Worm (Caenorhabditis elegans): ENCODE results near the gene F40G9.6.

The F40G9.6 gene

DNA sequence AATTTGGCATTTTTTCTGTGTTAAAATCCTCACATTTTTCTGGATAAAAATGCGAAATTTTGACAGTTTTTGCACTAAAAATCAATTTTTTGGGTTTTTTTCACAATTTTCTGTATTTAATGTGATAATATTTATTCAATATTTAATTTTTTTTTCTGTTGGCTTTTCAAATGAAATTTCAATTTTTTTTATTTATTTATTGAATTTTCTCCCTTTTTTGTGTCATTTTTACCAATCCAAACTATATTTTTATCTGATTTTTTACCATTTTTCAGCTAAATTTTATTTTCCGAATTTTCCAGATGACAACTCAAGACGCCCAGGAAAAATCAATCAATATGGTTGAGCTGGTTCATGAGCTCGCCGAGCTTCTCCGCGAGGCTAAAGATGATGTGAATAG, 14.8 kb downstream of the F40G9.6 start, which contains the start of gene F40G9.17:
Gene F40G9.17 (plus strand): TSS at position 301 of the 400 bp plus-strand sequence.
- no peak for TF ChIP-seq unc-62 (GFP tag; optimal IDR thresholded peaks at IDR 0.05)

DNA sequence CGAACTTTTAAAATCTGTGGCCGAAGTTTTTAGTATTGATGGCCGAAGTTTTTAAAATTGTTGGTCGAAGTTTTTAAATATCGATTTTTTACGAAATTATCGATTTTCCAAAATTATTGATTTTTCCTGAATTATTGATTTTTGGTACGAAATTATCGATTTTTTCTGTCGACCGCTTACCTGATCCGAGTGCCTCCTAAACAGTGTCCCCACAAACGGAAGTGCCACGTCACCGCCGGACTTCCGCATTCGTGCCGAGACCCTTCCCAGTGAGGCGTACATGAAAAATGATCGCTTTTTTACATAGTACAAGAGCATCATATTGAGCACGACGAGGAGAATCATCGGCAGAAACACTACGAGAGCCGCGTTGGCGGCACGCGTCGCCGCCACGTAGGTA, 24.6 kb downstream of the F40G9.6 start:
- no peak for TF ChIP-seq unc-62 (GFP tag; optimal IDR thresholded peaks at IDR 0.05)

- TF ChIP-seq unc-62 (GFP tag; optimal IDR thresholded peaks at IDR 0.05), result no peak
Observed at ce11 chrIII:207023-207422, 27.7 kb downstream of the F40G9.6 start, which contains the start of gene W10C4.1. Gene W10C4.1 (minus strand): TSS chrIII:207123.

DNA sequence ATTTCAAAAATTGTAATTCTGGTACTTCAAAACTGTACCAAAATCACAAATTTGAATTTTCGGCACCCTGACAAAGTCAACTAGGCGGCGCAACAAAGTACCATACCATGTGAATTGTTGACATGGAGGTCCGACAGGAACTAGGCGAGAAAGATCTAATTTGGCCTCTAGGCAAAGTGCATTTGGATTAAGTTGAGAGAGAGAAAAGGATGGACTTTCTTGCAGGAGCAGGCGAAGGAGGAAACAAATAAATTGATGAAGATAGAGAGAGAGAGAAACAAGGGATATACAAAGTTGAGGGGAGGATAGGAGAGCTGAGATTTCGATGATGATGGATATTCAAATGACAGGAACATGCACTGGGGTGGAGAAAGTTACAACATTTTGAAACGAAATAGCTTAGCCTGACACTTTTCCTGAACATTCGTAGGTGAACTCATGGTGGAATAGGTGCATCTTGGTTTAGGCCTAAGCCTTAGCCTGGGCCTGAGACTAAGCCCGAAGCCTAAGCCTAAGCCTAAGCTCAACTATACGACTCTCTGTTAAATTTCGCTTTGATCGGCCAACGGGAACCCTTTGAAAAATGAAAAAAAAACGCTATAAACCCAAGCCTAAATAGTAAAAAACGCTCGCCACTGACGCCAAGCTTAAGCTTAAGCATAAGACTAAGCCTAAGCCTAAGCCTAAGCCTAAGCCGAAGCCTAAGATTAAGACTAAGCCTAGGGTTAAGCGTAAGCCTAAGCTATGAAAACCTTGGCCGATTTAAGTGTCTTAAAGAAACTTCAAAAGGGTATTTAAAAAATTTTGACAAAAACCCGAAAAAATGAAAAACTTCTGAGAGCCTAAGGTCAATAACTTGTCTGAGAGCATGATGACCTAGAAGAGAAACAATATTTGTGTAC, 29.7 kb downstream of the F40G9.6 start:
- TF ChIP-seq unc-62 (GFP tag; optimal IDR thresholded peaks at IDR 0.05), result no peak

- TF ChIP-seq unc-62 (GFP tag; optimal IDR thresholded peaks at IDR 0.05), result no peak
Observed at ce11 chrIII:209695-210091, 30.4 kb downstream of the F40G9.6 start, which contains the start of gene klp-20. Gene klp-20 (plus strand): TSS chrIII:209992.

- no peak for TF ChIP-seq unc-62 (GFP tag; optimal IDR thresholded peaks at IDR 0.05)
Observed at ce11 chrIII:211387-211786, 32.0 kb downstream of the F40G9.6 start.

DNA sequence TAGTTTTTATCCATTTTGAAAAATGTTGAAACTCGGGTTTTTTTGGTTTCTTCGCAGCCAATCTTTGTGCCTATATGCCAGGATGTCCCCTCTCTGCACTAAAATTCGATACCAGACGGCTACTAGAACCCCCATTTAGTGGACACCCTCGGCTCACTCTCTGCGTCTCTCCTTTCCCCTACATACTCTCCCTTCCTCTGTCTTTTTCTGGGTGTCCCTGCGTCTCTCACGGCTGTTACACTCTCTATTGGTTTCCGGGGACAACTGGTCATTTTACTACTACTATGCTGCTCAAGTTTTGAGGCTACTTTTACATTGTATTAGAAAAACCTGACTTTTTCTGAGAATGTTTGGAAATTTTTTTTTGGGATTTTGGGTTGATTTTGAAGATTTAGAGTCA, 41.0 kb downstream of the F40G9.6 start:
- TF ChIP-seq unc-62 (GFP tag; optimal IDR thresholded peaks at IDR 0.05), result no peak

- TF ChIP-seq unc-62 (GFP tag; optimal IDR thresholded peaks at IDR 0.05), result no peak
Observed at ce11 chrIII:222508-222907, 43.2 kb downstream of the F40G9.6 start.

ce11 chrIII:227033-227432, 47.7 kb downstream of the F40G9.6 start:
- no peak for TF ChIP-seq unc-62 (GFP tag; optimal IDR thresholded peaks at IDR 0.05)

All from whole organism, dauer.